Worm (Caenorhabditis elegans): ENCODE results near the gene fbxc-52.

- no peak for TF ChIP-seq ceh-30 (tag; optimal IDR thresholded peaks at IDR 0.05)
- TF ChIP-seq odd-2 (tag; optimal IDR thresholded peaks at IDR 0.05): no peak
- no peak for TF ChIP-seq ceh-45 (GFP tag; IDR thresholded peaks at IDR 0.05)
- no peak for TF ChIP-seq ceh-9 (tag; optimal IDR thresholded peaks at IDR 0.05)
These were observed 41.9 kb downstream of the fbxc-52 start, which contains the start of gene T24E12.12 for ce11 chrII:3759010-3759409.

All from whole organism, late embryonic.